Fruit fly (Drosophila melanogaster) whole organism, pupa: Measurements from ENCODE around the gene CG11980.

Experiments used
- CG10348 ChIP-seq: fragments of 200-800 bp; sonication (Bioruptor generic); IDR thresholded peaks from 2 replicates; pipeline ENCODE4 v1.3.6; 2022; ENCODE audit warnings: missing biosample characterization, missing genetic modification characterization
- CG12605 ChIP-seq: fragments of 200-800 bp; sonication (Bioruptor generic); IDR thresholded peaks from 2 replicates; pipeline ENCODE4 v1.3.6; 2022; ENCODE audit warnings: missing biosample characterization, missing genetic modification characterization
- CG13204 ChIP-seq: fragments of 200-800 bp; sonication (Bioruptor generic); optimal IDR thresholded peaks from 2 replicates; lab custom pipeline; 2018; ENCODE audit warnings: missing biosample characterization, mild to moderate bottlenecking, missing genetic modification characterization, moderate library complexity
- CG14655 ChIP-seq: fragments of 200-800 bp; sonication (Bioruptor generic); optimal IDR thresholded peaks from 3 replicates; lab custom pipeline; 2017; ENCODE audit warnings: mild to moderate bottlenecking, missing biosample characterization, missing genetic modification reagents, missing genetic modification characterization
- CG15710 ChIP-seq: fragments of 200-800 bp; sonication (Bioruptor generic); optimal IDR thresholded peaks from 2 replicates; lab custom pipeline; 2018; ENCODE audit warnings: missing biosample characterization, mild to moderate bottlenecking, missing genetic modification characterization, moderate library complexity
- CG17806 ChIP-seq: fragments of 200-800 bp; sonication (Bioruptor generic); optimal IDR thresholded peaks from 2 replicates; lab custom pipeline; 2018; ENCODE audit warnings: missing biosample characterization, mild to moderate bottlenecking, missing genetic modification characterization, moderate library complexity
- CG32121 ChIP-seq: fragments of 200-800 bp; sonication (Bioruptor generic); IDR thresholded peaks from 2 replicates; pipeline ENCODE4 v1.3.6; 2022; ENCODE audit warnings: missing biosample characterization, missing genetic modification characterization
- CG34367 ChIP-seq: fragments of 200-800 bp; sonication (Bioruptor generic); optimal IDR thresholded peaks from 2 replicates; lab custom pipeline; 2018; ENCODE audit warnings: missing biosample characterization, mild to moderate bottlenecking, missing genetic modification characterization
- CG4496 ChIP-seq: fragments of 200-800 bp; sonication (Bioruptor generic); IDR thresholded peaks from 3 replicates; pipeline ENCODE4 v1.3.6; 2022; ENCODE audit warnings: missing biosample characterization, missing genetic modification characterization
- CG8159 ChIP-seq: fragments of 200-800 bp; sonication (Bioruptor generic); optimal IDR thresholded peaks from 3 replicates; lab custom pipeline; 2018; ENCODE audit warnings: missing biosample characterization, mild to moderate bottlenecking, missing genetic modification characterization, moderate library complexity
- CG8301 ChIP-seq: fragments of 200-800 bp; sonication (Bioruptor generic); optimal IDR thresholded peaks from 2 replicates; lab custom pipeline; 2018; ENCODE audit warnings: missing biosample characterization, mild to moderate bottlenecking, missing genetic modification characterization
- CG9948 ChIP-seq: fragments of 200-800 bp; sonication (Bioruptor generic); optimal IDR thresholded peaks from 2 replicates; lab custom pipeline; 2018; ENCODE audit warnings: missing biosample characterization, mild to moderate bottlenecking, missing genetic modification characterization, moderate library complexity
- D1 ChIP-seq: fragments of 200-800 bp; sonication (Bioruptor generic); optimal IDR thresholded peaks from 2 replicates; lab custom pipeline; 2018; ENCODE audit warnings: missing biosample characterization, mild to moderate bottlenecking, missing genetic modification characterization, moderate library complexity
- EcR ChIP-seq: fragments of 200-800 bp; sonication (Bioruptor generic); optimal IDR thresholded peaks from 3 replicates; lab custom pipeline; 2019; ENCODE audit warnings: missing biosample characterization, missing genetic modification characterization, mild to moderate bottlenecking, moderate library complexity, missing genetic modification reagents
- Ets98B ChIP-seq: fragments of 200-800 bp; sonication (Bioruptor generic); IDR thresholded peaks from 2 replicates; pipeline ENCODE4 v1.3.6; 2022; ENCODE audit warnings: missing biosample characterization, missing genetic modification characterization
- Pif1A ChIP-seq: fragments of 200-800 bp; sonication (Bioruptor generic); optimal IDR thresholded peaks from 3 replicates; lab custom pipeline; 2016; ENCODE audit warnings: missing biosample characterization, missing genetic modification characterization
- Pif1B ChIP-seq: fragments of 200-800 bp; sonication (Bioruptor generic); optimal IDR thresholded peaks from 3 replicates; lab custom pipeline; 2016; ENCODE audit warnings: missing biosample characterization, missing genetic modification characterization
- Snoo ChIP-seq: fragments of 200-800 bp; sonication (Bioruptor generic); optimal IDR thresholded peaks from 3 replicates; lab custom pipeline; 2017; ENCODE audit warnings: missing biosample characterization, mild to moderate bottlenecking, missing genetic modification characterization, inconsistent platforms
- fd96Ca ChIP-seq: fragments of 200-800 bp; sonication (Bioruptor generic); IDR thresholded peaks from 3 replicates; pipeline ENCODE4 v1.3.6; 2022; ENCODE audit warnings: missing biosample characterization, missing genetic modification characterization
- gl ChIP-seq: fragments of 200-800 bp; sonication (Bioruptor generic); optimal IDR thresholded peaks from 2 replicates; lab custom pipeline; 2018; ENCODE audit warnings: missing biosample characterization, mild to moderate bottlenecking, missing genetic modification characterization
- rn ChIP-seq: fragments of 200-800 bp; sonication (Bioruptor generic); IDR thresholded peaks from 2 replicates; pipeline ENCODE4 v1.3.6; 2022; ENCODE audit warnings: missing biosample characterization, missing genetic modification characterization

The CG11980 gene

DNA sequence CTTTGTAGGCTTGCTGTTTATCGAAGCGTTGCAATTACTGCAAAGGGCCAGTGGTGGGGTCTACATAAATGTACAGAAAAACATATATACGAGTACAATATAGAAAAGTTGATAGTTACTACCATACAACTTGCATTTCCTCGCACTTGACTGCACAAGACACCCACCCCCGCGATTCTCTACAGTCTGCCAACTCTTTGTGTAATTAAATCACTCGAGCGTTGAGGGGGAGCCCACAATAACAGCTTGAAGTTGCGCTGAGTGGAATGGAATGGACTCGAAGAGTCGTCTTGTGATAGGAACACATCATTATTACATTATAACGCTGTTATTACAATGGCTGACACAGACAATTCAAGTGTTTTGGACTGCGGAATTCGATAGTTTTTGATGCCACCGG lies 25.6 kb downstream of the CG11980 start:
- TF ChIP-seq EcR (GFP tag; lab: Kevin White, UChicago) (peak; percentile 29), CG12605 (GFP tag; lab: Robert Waterston, UW) (no peak)

DNA sequence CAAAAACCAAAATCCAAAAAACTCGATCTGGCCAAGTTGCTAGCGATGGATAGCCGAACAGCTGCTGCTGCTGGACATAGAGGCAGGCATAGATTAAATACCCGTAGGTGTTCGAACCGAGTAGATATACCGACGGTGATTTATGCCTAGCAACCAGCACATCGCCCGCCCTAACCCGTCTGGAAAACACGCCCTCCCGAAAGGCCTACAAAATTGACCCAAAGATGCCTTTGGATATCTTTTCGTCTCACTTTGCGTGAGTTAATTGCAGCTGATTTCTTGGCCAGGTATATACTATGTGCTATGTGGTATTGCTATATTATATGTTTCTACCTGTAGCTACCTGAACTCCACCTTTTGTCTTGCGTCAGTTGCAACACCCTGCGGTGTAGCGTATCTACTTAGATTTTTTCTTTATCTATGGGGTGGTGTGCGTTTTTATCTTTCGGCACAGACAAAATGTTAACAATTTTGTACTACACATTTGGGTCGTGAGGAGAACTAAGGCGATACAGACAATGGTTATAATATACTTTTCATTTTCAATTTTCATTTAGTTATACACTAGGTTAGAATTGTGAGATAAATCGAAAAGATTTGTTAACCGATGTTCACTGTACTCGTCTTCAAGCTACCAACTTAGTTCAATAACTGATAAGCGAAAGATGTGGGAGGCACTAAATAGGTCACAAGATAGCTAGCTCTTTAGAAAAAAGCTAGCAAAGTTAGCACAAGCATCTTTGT lies 26.4 kb downstream of the CG11980 start:
- TF ChIP-seq Ets98B (no peak), CG8301 (tag; lab: Kevin White, UChicago) (no peak), CG13204 (GFP tag; lab: Kevin White, UChicago) (no peak), CG4496 (GFP tag; lab: Robert Waterston, UW) (no peak)

DNA sequence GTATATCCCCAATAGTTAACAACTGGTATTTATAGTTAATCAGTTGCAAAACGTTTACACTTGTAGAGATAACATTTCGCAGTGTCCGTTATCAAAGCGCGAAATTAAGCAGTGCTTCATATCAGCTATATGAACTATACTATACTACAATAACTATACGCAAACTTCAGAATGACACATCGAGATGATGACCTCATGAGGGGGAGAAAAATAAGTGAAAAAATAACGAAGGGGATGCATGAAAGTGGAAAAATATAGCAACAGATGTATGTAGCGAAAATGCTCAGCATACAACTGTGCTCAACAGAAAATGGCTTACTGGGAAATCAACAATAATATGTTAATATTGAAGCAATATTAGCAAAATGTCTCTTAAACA lies 26.9 kb downstream of the CG11980 start:
- peak; percentile 11 for TF ChIP-seq EcR (GFP tag; lab: Kevin White, UChicago)
- TF ChIP-seq CG32121 (GFP tag; lab: Robert Waterston, UW), result no peak
- TF ChIP-seq CG9948 (tag; lab: Kevin White, UChicago), result no peak

DNA sequence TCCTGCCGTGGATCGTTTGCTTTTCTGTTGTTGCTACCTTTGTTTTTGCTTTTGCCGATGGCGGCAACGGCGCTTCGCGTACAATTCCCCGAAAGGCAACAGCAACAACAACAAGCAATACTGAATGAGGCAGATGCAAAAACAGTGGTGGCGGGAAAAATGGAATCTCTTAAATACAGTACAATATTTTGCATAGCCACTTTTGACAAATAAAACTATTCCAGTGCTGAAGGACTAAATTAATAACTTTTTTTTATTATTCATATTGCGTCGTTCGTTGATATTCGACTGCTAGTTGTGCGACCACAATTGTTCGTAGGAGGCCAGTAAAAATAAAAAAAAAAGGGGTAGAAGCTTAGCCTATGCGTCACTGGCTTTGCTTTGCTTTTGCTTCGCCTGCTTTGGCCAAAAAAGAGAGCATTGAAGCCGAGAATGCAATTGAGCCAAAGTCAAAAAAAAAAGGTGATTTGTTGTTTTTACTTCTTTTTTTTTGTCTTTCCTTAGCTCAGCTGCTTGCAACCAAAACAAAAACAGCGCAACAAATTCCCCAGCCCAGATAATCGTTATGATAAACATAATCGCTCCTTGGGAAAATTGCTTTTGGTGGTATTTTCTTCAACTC lies 28.1 kb downstream of the CG11980 start:
- TF ChIP-seq CG13204 (GFP tag; lab: Kevin White, UChicago), result peak; percentile 97
- TF ChIP-seq CG12605 (GFP tag; lab: Robert Waterston, UW), result peak; percentile 99
- TF ChIP-seq Pif1B (GFP tag; lab: Kevin White, UChicago), result peak; percentile 99
- TF ChIP-seq CG15710, result peak; percentile 99
- TF ChIP-seq CG4496 (GFP tag; lab: Robert Waterston, UW), result peak; percentile 99
- TF ChIP-seq fd96Ca (GFP tag; lab: Robert Waterston, UW), result peak; percentile 99
- peak; percentile 98 for TF ChIP-seq gl (tag; lab: Kevin White, UChicago)
- TF ChIP-seq CG17806 (tag; lab: Kevin White, UChicago), result peak; percentile 99
- peak; percentile 98 for TF ChIP-seq CG8159 (tag; lab: Kevin White, UChicago)
- peak; percentile 99 for TF ChIP-seq Pif1A (GFP tag; lab: Kevin White, UChicago)
- peak; percentile 98 for TF ChIP-seq rn (GFP tag; lab: Robert Waterston, UW)
- TF ChIP-seq CG8301 (tag; lab: Kevin White, UChicago), result peak; percentile 99
- TF ChIP-seq CG9948 (tag; lab: Kevin White, UChicago), result peak; percentile 98
- TF ChIP-seq Ets98B, result peak; percentile 99
- TF ChIP-seq CG34367 (tag; lab: Kevin White, UChicago), result peak; percentile 99
- TF ChIP-seq CG10348 (GFP tag; lab: Robert Waterston, UW), result peak; percentile 95
- peak; percentile 99 for TF ChIP-seq CG32121 (GFP tag; lab: Robert Waterston, UW)
- TF ChIP-seq EcR (GFP tag; lab: Kevin White, UChicago), result peak; percentile 81
- TF ChIP-seq CG14655, result peak; percentile 99
- peak; percentile 97 for TF ChIP-seq Snoo (tag; lab: Kevin White, UChicago)
- TF ChIP-seq D1 (tag; lab: Kevin White, UChicago), result peak; percentile 99

DNA sequence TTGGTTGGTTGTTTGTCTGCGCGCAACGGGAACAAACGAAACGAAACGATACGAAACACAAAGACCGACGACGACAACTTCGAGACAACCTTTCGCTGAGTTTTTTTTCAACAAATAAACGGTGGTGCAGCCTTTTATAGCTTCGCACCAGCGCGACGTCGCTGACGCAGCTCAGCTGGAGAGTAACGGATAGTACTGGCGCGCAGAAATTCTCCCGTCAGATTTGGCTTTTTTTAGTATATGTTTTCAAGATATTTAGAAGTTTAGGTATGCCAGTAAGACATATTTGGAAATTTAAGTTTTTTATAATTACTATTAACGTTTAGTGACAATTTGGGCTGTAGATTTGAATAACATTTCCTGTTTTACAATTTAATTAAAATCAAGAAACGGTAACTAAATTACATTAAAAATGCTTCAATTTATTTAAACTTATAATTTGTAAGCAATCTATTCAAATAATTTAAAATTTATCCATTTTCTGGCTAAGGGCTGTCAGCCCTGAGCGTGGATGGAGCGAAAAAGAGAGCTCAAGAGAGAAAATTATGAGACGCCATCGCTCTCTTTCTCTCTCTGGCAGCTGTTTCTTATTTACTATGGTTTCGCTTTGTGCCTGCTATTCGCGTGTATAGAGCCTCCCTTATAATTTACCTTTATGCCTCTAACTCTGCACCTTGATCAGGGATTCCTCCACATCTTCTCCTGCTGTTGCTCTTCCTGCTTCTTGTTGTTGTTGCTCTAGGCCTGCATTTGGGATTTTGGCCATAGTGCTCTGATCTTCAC lies 30.0 kb downstream of the CG11980 start:
- TF ChIP-seq rn (GFP tag; lab: Robert Waterston, UW), result no peak
- peak; percentile 89 for TF ChIP-seq CG8301 (tag; lab: Kevin White, UChicago)
- TF ChIP-seq CG32121 (GFP tag; lab: Robert Waterston, UW), result peak; percentile 83
- TF ChIP-seq CG4496 (GFP tag; lab: Robert Waterston, UW), result peak; percentile 67; the same call in 1 of the 3 replicates
- TF ChIP-seq CG14655, result peak; percentile 91
- TF ChIP-seq CG13204 (GFP tag; lab: Kevin White, UChicago), result peak; percentile 70
- TF ChIP-seq fd96Ca (GFP tag; lab: Robert Waterston, UW), result peak; percentile 44; the same call in 1 of the 3 replicates
- TF ChIP-seq gl (tag; lab: Kevin White, UChicago), result peak; percentile 59
- TF ChIP-seq CG15710, result peak; percentile 90
- TF ChIP-seq D1 (tag; lab: Kevin White, UChicago), result peak; percentile 88
- TF ChIP-seq Pif1A (GFP tag; lab: Kevin White, UChicago), result peak; percentile 82
- no peak; the same call in 1 of the 2 replicates for TF ChIP-seq Ets98B
- peak; percentile 81 for TF ChIP-seq CG34367 (tag; lab: Kevin White, UChicago)
- TF ChIP-seq CG8159 (tag; lab: Kevin White, UChicago), result peak; percentile 94
- peak; percentile 84 for TF ChIP-seq Snoo (tag; lab: Kevin White, UChicago)
- TF ChIP-seq CG9948 (tag; lab: Kevin White, UChicago), result peak; percentile 88
- 0 out of 2 replicates have a peak, but pooled peaks have one; percentile 16 for TF ChIP-seq CG10348 (GFP tag; lab: Robert Waterston, UW)
- TF ChIP-seq EcR (GFP tag; lab: Kevin White, UChicago), result peak; percentile 15
- peak; percentile 78 for TF ChIP-seq CG17806 (tag; lab: Kevin White, UChicago)
- peak; percentile 79 for TF ChIP-seq Pif1B (GFP tag; lab: Kevin White, UChicago)
- 0 out of 2 replicates have a peak, but pooled peaks have one; percentile 18 for TF ChIP-seq CG12605 (GFP tag; lab: Robert Waterston, UW)
- TF ChIP-seq, all 21 proteins: peak for 19
